Worm (Caenorhabditis elegans): Measurements from ENCODE around the gene tceb-3.
"Not testable (repeated sequence)": the region's sequence is repeated elsewhere in the genome, so short reads cannot be mapped to it uniquely, and the experiment has no call there.

tceb-3 gene

DNA sequence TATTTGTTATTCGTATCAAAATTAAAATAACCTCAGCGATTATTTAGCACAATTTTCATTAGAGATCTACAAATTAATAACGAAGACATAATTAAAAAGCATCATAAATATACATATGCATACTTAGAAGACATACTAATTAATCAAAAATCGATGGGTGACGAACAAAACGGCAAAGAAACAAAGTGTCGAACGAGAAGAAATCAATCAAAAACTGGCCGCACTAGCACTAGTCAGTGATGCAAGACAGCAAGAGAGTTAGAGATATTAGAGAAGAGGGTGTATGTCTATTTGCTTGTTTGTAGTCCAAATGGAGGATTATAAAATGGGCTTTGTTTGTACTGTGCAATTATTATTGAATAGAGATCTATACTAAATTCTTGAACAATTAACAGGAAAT, 369 bp downstream of the tceb-3 start:
- no peak for TF ChIP-seq hpl-2 (GFP tag; optimal IDR thresholded peaks at IDR 0.05)
- peak; percentile 9 for TF ChIP-seq nhr-47 (tag; optimal IDR thresholded peaks at IDR 0.05)
- peak; percentile 30 for TF ChIP-seq mep-1 (tag; optimal IDR thresholded peaks at IDR 0.05)
- no peak for TF ChIP-seq zag-1 (tag; optimal IDR thresholded peaks at IDR 0.05)
- peak in 1 of 2 experiments; percentile 11 for TF ChIP-seq efl-1 (optimal IDR thresholded peaks at IDR 0.05)
- peak; percentile 6 to 83 for TF ChIP-seq efl-1 (GFP tag; optimal IDR thresholded peaks at IDR 0.05 in 1 of 2)
- TF ChIP-seq nhr-20 (tag; optimal IDR thresholded peaks at IDR 0.05), result peak; percentile 28
- TF ChIP-seq lin-14 (GFP tag; optimal IDR thresholded peaks at IDR 0.05), result peak; percentile 79
- TF ChIP-seq dsc-1 (tag; optimal IDR thresholded peaks at IDR 0.05), result peak; percentile 81
- TF ChIP-seq tbx-2 (tag; optimal IDR thresholded peaks at IDR 0.05), result peak; percentile 31
- no peak for TF ChIP-seq ceh-82 (tag; optimal IDR thresholded peaks at IDR 0.05)
- TF ChIP-seq nhr-77 (tag; optimal IDR thresholded peaks at IDR 0.05), result peak; percentile 4
- peak; percentile 21 for TF ChIP-seq nhr-71 (tag; optimal IDR thresholded peaks at IDR 0.05)
- TF ChIP-seq swsn-7 (tag; optimal IDR thresholded peaks at IDR 0.05), result no peak
- TF ChIP-seq dpl-1 (GFP tag; optimal IDR thresholded peaks at IDR 0.05), result peak in 1 of 3 experiments; percentile 5
- TF ChIP-seq lsy-2 (tag; optimal IDR thresholded peaks at IDR 0.05), result peak in 1 of 2 experiments; percentile 29
- TF ChIP-seq lin-35 (GFP tag; optimal IDR thresholded peaks at IDR 0.05), result peak in 1 of 2 experiments; percentile 7
- peak; percentile 31 for TF ChIP-seq snu-23 (GFP tag; optimal IDR thresholded peaks at IDR 0.05)
- peak in 1 of 6 experiments; percentile 4 for TF ChIP-seq elt-3 (tag; optimal IDR thresholded peaks at IDR 0.05)
- TF ChIP-seq Y116A8C.19 (tag; optimal IDR thresholded peaks at IDR 0.05; ENCODE audit: borderline replicate concordance), result no peak
- peak; percentile 45 for TF ChIP-seq blmp-1 (tag; optimal IDR thresholded peaks at IDR 0.05)
- TF ChIP-seq ceh-8 (GFP tag; optimal IDR thresholded peaks at IDR 0.05), result peak; percentile 2

- TF ChIP-seq ztf-4 (tag; optimal IDR thresholded peaks at IDR 0.05) (no peak), lin-14 (GFP tag; optimal IDR thresholded peaks at IDR 0.05) (peak; percentile 34), efl-1 (optimal IDR thresholded peaks at IDR 0.05) (peak; percentile 11 to 17), efl-1 (GFP tag; optimal IDR thresholded peaks at IDR 0.05 in 1 of 2) (peak in 1 of 2 experiments; percentile 86), blmp-1 (tag; optimal IDR thresholded peaks at IDR 0.05) (peak; percentile 84), unc-130 (tag; optimal IDR thresholded peaks at IDR 0.05) (no peak)
Observed at ce11 chrII:10945446-10945845, 1.8 kb downstream of the tceb-3 start.

DNA sequence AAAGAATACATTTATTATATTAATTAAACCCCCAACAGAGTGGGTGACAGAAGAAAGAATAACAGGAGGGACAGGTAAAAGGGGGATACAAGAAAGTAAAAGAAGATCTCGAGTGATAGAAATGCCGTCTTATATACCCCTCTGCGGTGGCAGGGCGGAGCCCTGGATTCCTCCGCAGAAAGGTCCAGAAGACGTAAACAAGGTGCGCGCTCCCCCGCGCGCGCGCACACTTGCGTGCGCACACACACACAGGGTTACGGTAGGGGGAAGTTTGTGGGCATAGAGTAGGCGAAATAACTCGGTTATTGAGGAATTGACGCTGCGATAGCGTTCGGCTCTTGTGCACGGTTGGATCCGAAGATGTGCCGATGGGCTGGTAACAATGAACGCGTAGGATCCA, 5.3 kb downstream of the tceb-3 start, which contains the start of gene R03D7.15:
TSS of gene R03D7.15 (plus strand) at position 299 of the 400 bp plus-strand sequence.
- TF ChIP-seq hpl-2 (GFP tag; optimal IDR thresholded peaks at IDR 0.05); lsy-2 (tag; optimal IDR thresholded peaks at IDR 0.05); F16B12.6 (tag; optimal IDR thresholded peaks at IDR 0.05): not testable (repeated sequence)

- TF ChIP-seq C16A3.4 (tag; optimal IDR thresholded peaks at IDR 0.05) (no peak), alr-1 (tag; optimal IDR thresholded peaks at IDR 0.05; ENCODE audit: borderline replicate concordance) (no peak), F16B12.6 (tag; optimal IDR thresholded peaks at IDR 0.05) (no peak)
Observed at ce11 chrII:10935336-10935735, 11.9 kb downstream of the tceb-3 start.

DNA sequence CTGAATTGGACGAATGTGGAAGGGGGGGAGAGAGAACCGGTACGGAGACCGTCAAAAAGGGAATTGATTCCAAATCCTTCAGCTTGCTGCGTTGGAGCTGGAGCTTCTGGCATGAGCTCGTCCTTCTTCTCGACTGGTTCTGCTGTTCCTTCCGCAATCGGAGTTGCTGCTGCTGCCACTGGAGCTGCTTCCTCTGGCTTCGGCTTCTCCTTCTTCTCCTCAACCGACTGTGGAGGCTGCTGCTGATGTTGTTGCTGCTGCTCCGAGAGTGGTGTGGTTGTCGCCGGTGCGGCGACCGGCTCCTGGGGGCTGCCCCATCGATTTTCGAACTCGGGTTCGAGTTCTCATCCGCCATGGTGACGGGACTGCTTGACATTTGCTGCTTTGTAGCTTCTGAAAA, 12.4 kb downstream of the tceb-3 start, which contains the start of gene R03D7.2:
TSS of gene R03D7.2 (minus strand) at position 399 of the 400 bp plus-strand sequence.
- TF ChIP-seq sup-37 (GFP tag; optimal IDR thresholded peaks at IDR 0.05) (no peak), unc-30 (tag; optimal IDR thresholded peaks at IDR 0.05) (no peak), hlh-17 (GFP tag; optimal IDR thresholded peaks at IDR 0.05; ENCODE audit: borderline replicate concordance) (peak; percentile 8)

DNA sequence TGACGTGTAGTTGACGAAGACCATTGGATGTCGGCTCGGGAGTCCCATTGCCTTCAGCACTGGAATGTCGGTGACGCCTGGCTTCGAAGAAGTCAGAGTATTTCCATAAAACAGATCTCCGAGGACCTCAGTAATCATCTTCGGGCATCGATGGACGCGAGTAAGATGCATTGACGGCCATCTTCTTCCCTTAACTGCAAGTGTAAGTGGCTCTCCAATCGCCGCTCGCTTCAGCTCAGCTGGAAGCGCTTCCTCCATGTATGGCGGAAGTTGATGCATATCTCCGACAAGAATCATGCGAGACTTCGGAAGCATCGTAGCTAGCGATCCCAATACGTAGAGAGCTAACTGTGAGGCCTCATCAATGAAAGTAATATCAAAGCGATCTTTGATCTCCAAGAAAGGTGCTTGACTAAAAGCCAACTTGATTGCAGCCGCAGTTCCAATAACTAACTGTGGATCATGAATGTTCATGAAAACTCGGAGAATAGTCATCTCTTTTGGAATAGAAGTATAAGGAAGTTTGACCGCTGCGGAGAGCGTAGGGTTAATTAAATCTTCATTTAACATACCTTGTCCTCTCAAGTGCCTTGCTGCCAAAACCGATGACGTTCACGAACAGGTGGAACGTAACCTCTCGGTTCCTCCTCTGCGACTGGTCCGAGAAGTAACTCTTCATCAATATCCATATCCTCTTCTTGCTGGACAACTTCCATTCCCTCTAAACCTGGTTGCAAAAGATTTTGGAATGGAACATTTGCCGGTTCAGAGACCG, 13.1 kb downstream of the tceb-3 start:
- TF ChIP-seq C16A3.4 (tag; optimal IDR thresholded peaks at IDR 0.05) (no peak), tbx-2 (tag; optimal IDR thresholded peaks at IDR 0.05) (no peak), efl-1 (optimal IDR thresholded peaks at IDR 0.05) (no peak), efl-1 (GFP tag; optimal IDR thresholded peaks at IDR 0.05 in 1 of 2) (peak in 1 of 2 experiments; percentile 9), elt-2 (tag; optimal IDR thresholded peaks at IDR 0.05) (no peak)
